ENCODE assay signal across 1 fruit fly cellular context in the genomic region with DNA sequence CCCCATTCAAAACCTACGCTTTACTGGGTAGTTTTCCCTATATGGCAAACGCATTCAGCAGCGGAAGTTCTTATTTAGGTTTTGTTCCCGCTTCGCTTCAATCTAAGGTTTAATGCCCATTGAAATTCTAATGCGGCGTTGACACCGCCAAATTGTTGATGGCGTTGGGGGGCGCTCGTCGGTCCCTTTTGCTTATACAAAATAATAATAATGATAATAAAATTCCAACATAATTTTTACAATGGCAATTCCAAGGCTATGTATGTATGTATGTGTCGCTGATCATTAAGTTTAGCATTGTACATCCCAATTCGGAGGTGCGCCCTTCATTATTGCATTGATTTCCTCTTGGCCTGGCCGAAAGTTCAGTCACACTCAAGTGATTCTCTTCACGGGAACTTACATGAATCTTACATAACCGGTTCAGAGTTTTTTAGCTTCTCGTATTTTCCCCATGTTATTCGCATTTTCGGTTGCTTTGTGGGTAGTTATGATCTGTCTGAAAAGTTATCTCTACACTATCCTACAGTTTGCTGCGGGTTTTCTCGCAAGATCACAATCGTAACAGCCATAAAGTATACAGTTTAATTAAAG.
TF ChIP-seq lines count a peak whose summit lies in the region.

No protein-coding gene starts in this region.

TF ChIP-seq in whole organism, embryonic, 481 proteins besides CTCF, POLR2A, EP300 and RAD21 (continued from another document):
- TF ChIP-seq ham (GFP tag; IDR thresholded peaks at IDR 0.05; lab: Robert Waterston, UW): no peak
- TF ChIP-seq Dref (GFP tag; IDR thresholded peaks at IDR 0.05; lab: Robert Waterston, UW): no peak
- TF ChIP-seq chn (GFP tag; optimal IDR thresholded peaks at IDR 0.05; lab: Kevin White, UChicago): no peak
- no peak for TF ChIP-seq CG10267 (tag; optimal IDR thresholded peaks at IDR 0.05; lab: Kevin White, UChicago)
- TF ChIP-seq onecut (GFP tag; IDR thresholded peaks at IDR 0.05; lab: Robert Waterston, UW): no peak
- TF ChIP-seq CG17328 (GFP tag; IDR thresholded peaks at IDR 0.05; lab: Robert Waterston, UW): no peak
